Worm (Caenorhabditis elegans) whole organism, L4/young adult: ENCODE data around the gene C16C8.8.

Source experiments
- dao-5 ChIP-seq: sonication (generic microtip); optimal IDR thresholded peaks from 2 replicates; lab custom pipeline; 2016; ENCODE audit warnings: missing genotype, missing genetic modification characterization, moderate library complexity, missing compliant biosample characterization
- him-1 ChIP-seq: sonication (generic microtip); optimal IDR thresholded peaks from 2 replicates; lab custom pipeline; 2016; ENCODE audit warnings: missing genotype, missing genetic modification reagents, missing genetic modification characterization, missing compliant biosample characterization

ce11 chrII:3448776-3449280, 12.7 kb downstream of the C16C8.8 start, which contains the start of gene C16C8.25:
- no peak for TF ChIP-seq dao-5 (tag; lab: Kevin White, UChicago)
- TF ChIP-seq him-1 = no peak
